Fruit fly (Drosophila melanogaster) whole organism, wandering third instar larva: ENCODE data around the gene CG7352.

Experiments used
- Abd-B ChIP-seq: fragments of >200 bp; optimal IDR thresholded peaks from 2 replicates; lab custom pipeline; 2017; ENCODE audit warnings: missing biosample characterization, missing genetic modification characterization
- CG9705 ChIP-seq: fragments of 200-800 bp; sonication (Bioruptor generic); optimal IDR thresholded peaks from 2 replicates; lab custom pipeline; 2018; ENCODE audit warnings: missing biosample characterization, mild to moderate bottlenecking, missing genetic modification characterization
- CrebA ChIP-seq: fragments of 200-800 bp; sonication (Bioruptor generic); optimal IDR thresholded peaks from 2 replicates; lab custom pipeline; 2016; ENCODE audit warnings: missing biosample characterization, mild to moderate bottlenecking, missing genetic modification characterization, borderline replicate concordance
- Dfd ChIP-seq: fragments of >200 bp; optimal IDR thresholded peaks from 2 replicates; lab custom pipeline; 2017; ENCODE audit warnings: missing biosample characterization, missing genetic modification characterization
- Dif ChIP-seq: fragments of 200-275, 200-300 bp; sonication (Bioruptor generic); optimal IDR thresholded peaks from 2 replicates; lab custom pipeline; 2018; ENCODE audit warnings: missing biosample characterization, missing genetic modification characterization; ENCODE audit not compliant: partially characterized antibody
- GATAd ChIP-seq: sonication (Bioruptor generic); optimal IDR thresholded peaks from 2 replicates; lab custom pipeline; 2016; ENCODE audit warnings: missing biosample characterization, missing genetic modification characterization
- HLH106 ChIP-seq: fragments of 200-800 bp; optimal IDR thresholded peaks from 3 replicates; lab custom pipeline; 2019; ENCODE audit warnings: missing biosample characterization, mild to moderate bottlenecking, missing genetic modification characterization, moderate library complexity
- Hnf4 ChIP-seq: fragments of 200-800 bp; sonication (Bioruptor generic); optimal IDR thresholded peaks from 2 replicates; lab custom pipeline; 2016; ENCODE audit warnings: missing biosample characterization, mild to moderate bottlenecking, missing genetic modification characterization
- Hr83 ChIP-seq: fragments of 200-300 bp; sonication (Bioruptor generic); optimal IDR thresholded peaks from 2 replicates; lab custom pipeline; 2016; ENCODE audit warnings: missing biosample characterization, mild to moderate bottlenecking, missing genetic modification characterization, moderate library complexity; ENCODE audit not compliant: poor library complexity, severe bottlenecking
- Jra ChIP-seq: sonication (Bioruptor generic); optimal IDR thresholded peaks from 2 replicates; lab custom pipeline; 2016; ENCODE audit warnings: missing biosample characterization, missing genetic modification characterization
- Myc ChIP-seq: fragments of >200 bp; optimal IDR thresholded peaks from 2 replicates; lab custom pipeline; 2017
- N ChIP-seq: fragments of >200 bp; optimal IDR thresholded peaks from 2 replicates; lab custom pipeline; 2018; ENCODE audit warnings: missing biosample characterization, missing external identifiers, missing genetic modification characterization
- Rel ChIP-seq, 2 experiments: fragments of 200-800 bp; sonication (Bioruptor generic) in 1 of 2; optimal IDR thresholded peaks; 2 replicates in 1 of 2; 3 replicates in 1 of 2; lab custom pipeline; 2016 to 2019; ENCODE audit warnings: mild to moderate bottlenecking in 2 of 2, missing biosample characterization in 2 of 2, missing genetic modification characterization in 2 of 2, moderate library complexity in 1 of 2
- Vsx2 ChIP-seq: fragments of 200-300, 225-300 bp; sonication (Bioruptor generic); optimal IDR thresholded peaks from 2 replicates; lab custom pipeline; 2018; ENCODE audit warnings: missing biosample characterization, missing genetic modification characterization; ENCODE audit not compliant: partially characterized antibody
- brk ChIP-seq: fragments of 200-800 bp; sonication (Bioruptor generic); optimal IDR thresholded peaks from 2 replicates; lab custom pipeline; 2016; ENCODE audit warnings: missing biosample characterization, mild to moderate bottlenecking, missing genetic modification characterization
- dl ChIP-seq, 2 experiments: fragments of 175-275, 200-275 bp in 1 of 2; fragments of 200-275 bp in 1 of 2; sonication (Bioruptor generic); optimal IDR thresholded peaks; lab custom pipeline; 2018; ENCODE audit warnings: mild to moderate bottlenecking in 2 of 2, missing biosample characterization in 2 of 2, missing genetic modification characterization in 2 of 2, moderate library complexity in 2 of 2; ENCODE audit not compliant: partially characterized antibody in 2 of 2, insufficient read depth in 1 of 2
- dsf ChIP-seq: sonication (Bioruptor generic); optimal IDR thresholded peaks from 2 replicates; lab custom pipeline; 2016; ENCODE audit warnings: missing biosample characterization, missing genetic modification characterization, borderline replicate concordance
- ey ChIP-seq: fragments of 200-800 bp; sonication (Bioruptor generic); optimal IDR thresholded peaks from 2 replicates; lab custom pipeline; 2016; ENCODE audit warnings: missing biosample characterization, missing genetic modification characterization
- foxo ChIP-seq, 2 experiments: fragments of 200-800 bp; sonication (Bioruptor generic); optimal IDR thresholded peaks; 2 replicates in 1 of 2; 3 replicates in 1 of 2; lab custom pipeline; 2016 to 2017; ENCODE audit warnings: missing biosample characterization in 2 of 2, missing genetic modification characterization in 2 of 2
- fru ChIP-seq: fragments of 200-800 bp; sonication (Bioruptor generic); optimal IDR thresholded peaks from 3 replicates; lab custom pipeline; 2016; ENCODE audit warnings: missing biosample characterization, mild to moderate bottlenecking, missing genetic modification characterization
- h ChIP-seq: fragments of 200-800 bp; sonication (Bioruptor generic); optimal IDR thresholded peaks from 3 replicates; lab custom pipeline; 2016; ENCODE audit warnings: missing biosample characterization, mild to moderate bottlenecking, missing genetic modification characterization
- lola ChIP-seq: fragments of >200 bp; optimal IDR thresholded peaks from 2 replicates; lab custom pipeline; 2017; ENCODE audit warnings: missing biosample characterization, missing genetic modification characterization
- psq ChIP-seq: fragments of 200-800 bp; sonication (Bioruptor generic); optimal IDR thresholded peaks from 3 replicates; lab custom pipeline; 2017; ENCODE audit warnings: missing biosample characterization, mild to moderate bottlenecking, missing genetic modification characterization, moderate library complexity
- rgr ChIP-seq: fragments of 200-800 bp; sonication (Bioruptor generic); optimal IDR thresholded peaks from 3 replicates; lab custom pipeline; 2016; ENCODE audit warnings: missing biosample characterization, mild to moderate bottlenecking, missing genetic modification characterization
- sage ChIP-seq: fragments of 200-800 bp; sonication (Bioruptor generic); optimal IDR thresholded peaks from 2 replicates; lab custom pipeline; 2016; ENCODE audit warnings: missing biosample characterization, mild to moderate bottlenecking, missing genetic modification characterization
- tai ChIP-seq: sonication (Bioruptor generic); optimal IDR thresholded peaks from 2 replicates; lab custom pipeline; 2016; ENCODE audit warnings: missing biosample characterization, missing genetic modification characterization
- woc ChIP-seq: sonication (Bioruptor generic); optimal IDR thresholded peaks from 2 replicates; lab custom pipeline; 2016; ENCODE audit warnings: missing biosample characterization, mild to moderate bottlenecking, missing genetic modification characterization

The CG7352 gene

dm6 chr3R:8356626-8357290 lies 9.4 kb downstream of the CG7352 start, which contains the start of gene stck:
Gene stck, plus strand, starts transcription at chr3R:8356978.
- peak; percentile 8 for TF ChIP-seq woc (GFP tag; lab: Kevin White, UChicago)
- no peak for TF ChIP-seq CrebA (GFP tag; lab: Kevin White, UChicago)
- TF ChIP-seq h (GFP tag; lab: Kevin White, UChicago) = peak; percentile 47
- no peak for TF ChIP-seq Hnf4 (GFP tag; lab: Kevin White, UChicago)
- TF ChIP-seq dl (GFP tag; optimal IDR thresholded peaks at IDR 0.05; lab: Kevin White, UChicago; ENCODE audit: insufficient read depth in 1 of 2, partially characterized antibody in 2 of 2) = peak in 1 of 2 experiments; percentile 15
- no peak for TF ChIP-seq Rel (GFP tag; optimal IDR thresholded peaks at IDR 0.05; lab: Kevin White, UChicago)
- TF ChIP-seq Rel (tag; optimal IDR thresholded peaks at IDR 0.05; lab: Kevin White, UChicago) = peak; percentile 78
- no peak for TF ChIP-seq CG9705 (GFP tag; lab: Kevin White, UChicago)
- no peak for TF ChIP-seq Dfd (GFP tag; lab: Kevin White, UChicago)
- peak; percentile 95 for TF ChIP-seq Myc (lab: Kevin White, UChicago)

DNA sequence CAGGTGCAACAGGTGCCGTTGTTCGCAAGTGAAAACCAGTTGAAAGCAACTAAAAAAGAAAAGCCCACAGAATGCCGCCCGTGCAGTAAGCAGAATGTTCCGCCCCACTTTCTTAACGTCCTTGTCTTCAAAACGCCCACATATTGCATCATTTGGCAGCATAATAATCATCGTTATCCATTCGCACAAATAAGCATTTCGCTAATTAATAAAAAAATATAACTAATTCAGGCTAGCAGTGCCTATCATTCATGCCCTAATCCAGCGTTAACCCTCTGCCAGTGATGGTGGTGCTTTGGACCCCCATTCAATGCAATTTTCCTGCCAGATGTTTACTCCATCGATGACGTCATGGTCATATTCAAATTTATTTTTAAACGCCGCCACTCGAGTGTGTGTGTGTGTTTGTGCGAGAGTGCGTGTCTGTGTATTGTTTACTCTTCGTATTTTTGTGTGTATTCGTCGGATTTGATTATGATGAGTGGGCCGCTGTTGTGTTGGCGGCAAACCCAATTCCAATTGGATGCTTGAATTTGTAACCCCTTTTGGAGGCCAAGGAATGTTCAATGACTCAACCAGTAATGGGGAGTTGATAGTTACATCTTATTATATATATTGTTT lies 10.1 kb downstream of the CG7352 start:
- TF ChIP-seq Hr83 (GFP tag; lab: Kevin White, UChicago) (peak; percentile 27), Jra (GFP tag; lab: Kevin White, UChicago) (peak; percentile 33), brk (no peak), dl (GFP tag; optimal IDR thresholded peaks at IDR 0.05; lab: Kevin White, UChicago; ENCODE audit: insufficient read depth in 1 of 2, partially characterized antibody in 2 of 2) (no peak)

DNA sequence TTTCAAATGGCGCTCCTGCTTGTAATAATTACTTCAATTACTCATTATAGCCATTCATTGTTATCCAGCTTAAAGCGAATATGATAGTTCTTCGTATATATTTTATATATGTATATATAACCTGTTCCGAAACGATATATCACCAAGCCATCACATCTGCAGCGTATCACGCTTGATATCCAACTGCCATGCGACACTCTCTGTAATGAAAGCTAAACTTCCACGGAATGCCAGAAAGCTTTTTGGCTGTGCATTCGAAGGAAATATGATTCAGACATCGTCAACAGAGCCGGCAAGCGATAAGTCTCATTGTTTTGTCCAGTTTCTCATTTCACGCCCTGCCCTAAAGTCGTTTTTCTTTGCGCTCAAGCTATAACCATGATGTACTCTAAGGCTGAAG lies 10.6 kb downstream of the CG7352 start:
- TF ChIP-seq psq (GFP tag; lab: Kevin White, UChicago) = no peak
- TF ChIP-seq sage (GFP tag; lab: Kevin White, UChicago) = peak; percentile 33

- TF ChIP-seq GATAd (GFP tag; lab: Kevin White, UChicago) (no peak), rgr (GFP tag; lab: Kevin White, UChicago) (no peak), N (GFP tag; lab: Kevin White, UChicago) (peak; percentile 64), fru (GFP tag; lab: Kevin White, UChicago) (no peak), Dfd (GFP tag; lab: Kevin White, UChicago) (no peak), Abd-B (GFP tag; lab: Kevin White, UChicago) (no peak), woc (GFP tag; lab: Kevin White, UChicago) (no peak), Vsx2 (GFP tag; lab: Kevin White, UChicago) (no peak), foxo (GFP tag; optimal IDR thresholded peaks at IDR 0.05; lab: Kevin White, UChicago) (peak in 1 of 2 experiments; percentile 16), h (GFP tag; lab: Kevin White, UChicago) (no peak), Rel (GFP tag; optimal IDR thresholded peaks at IDR 0.05; lab: Kevin White, UChicago) (no peak), Rel (tag; optimal IDR thresholded peaks at IDR 0.05; lab: Kevin White, UChicago) (peak; percentile 79), dsf (no peak), HLH106 (peak; percentile 31), lola (GFP tag; lab: Kevin White, UChicago) (no peak), ey (no peak)
These were observed 15.0 kb downstream of the CG7352 start, which contains the start of the genes Veneno and CG7963 for dm6 chr3R:8362259-8362876. Gene Veneno, minus strand, starts transcription at chr3R:8362554. Gene CG7963, plus strand, starts transcription at chr3R:8362826.

dm6 chr3R:8368553-8368952 lies 21.2 kb downstream of the CG7352 start:
- TF ChIP-seq tai (GFP tag; lab: Kevin White, UChicago) (no peak), sage (GFP tag; lab: Kevin White, UChicago) (no peak), fru (GFP tag; lab: Kevin White, UChicago) (no peak), Dif (GFP tag; lab: Kevin White, UChicago) (no peak), dsf (no peak), Jra (GFP tag; lab: Kevin White, UChicago) (no peak), Myc (lab: Kevin White, UChicago) (no peak)
